In the genomic region with DNA sequence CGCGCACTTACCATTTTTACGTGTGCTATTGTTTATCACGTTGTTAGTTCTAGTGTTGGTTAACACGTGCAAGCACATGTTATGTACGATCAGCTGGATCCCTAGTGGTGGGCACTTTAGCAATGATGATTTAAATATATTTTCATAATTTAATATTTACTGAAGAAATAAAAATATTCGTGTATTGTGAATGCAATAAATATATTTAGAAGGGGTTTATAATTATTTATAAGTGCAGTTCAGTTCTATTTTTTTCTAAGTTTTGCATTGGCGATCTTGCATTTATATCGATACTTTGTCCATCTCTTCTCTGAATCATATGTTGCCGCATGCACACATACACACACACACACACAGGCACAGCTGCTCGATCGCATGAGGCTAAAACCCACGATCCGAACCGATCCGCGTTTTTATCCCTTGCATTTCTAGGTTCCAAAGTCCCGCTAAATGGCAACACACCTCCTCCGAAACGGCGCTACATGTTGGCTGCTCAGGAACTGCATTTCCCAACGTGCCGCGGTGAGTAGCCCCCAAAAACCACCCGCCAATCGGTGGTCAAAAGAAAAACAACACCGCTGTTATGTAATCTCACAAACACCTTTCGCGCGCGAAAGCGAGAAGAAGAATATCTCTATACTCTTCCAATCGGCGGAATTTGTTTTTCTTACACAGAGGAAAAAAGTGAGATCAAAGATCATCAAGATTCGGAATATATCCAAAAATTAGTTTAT, we compare ENCODE assay signal across 2 fruit fly cellular contexts.
A peak's percentile ranks its signal among the peaks of the same experiment; 100 is the strongest.
TF ChIP-seq lines count a peak whose summit lies in the region.

CG15027 (minus strand) TSS at position 51 of the 734 bp plus-strand sequence.
Dbct (plus strand) TSS at position 349 of the 734 bp plus-strand sequence.

TF ChIP-seq in whole organism, embryonic, 481 proteins besides CTCF, POLR2A, EP300 and RAD21 (continued from another document and continues in another):
- TF ChIP-seq nau (GFP tag; optimal IDR thresholded peaks at IDR 0.05; lab: Kevin White, UChicago) (peak; percentile 13), Xbp1 (GFP tag; optimal IDR thresholded peaks at IDR 0.05; lab: Kevin White, UChicago) (peak; percentile 69), danr (GFP tag; IDR thresholded peaks at IDR 0.05; lab: Robert Waterston, UW) (peak; percentile 64), cwo (GFP tag; optimal IDR thresholded peaks at IDR 0.05; lab: Kevin White, UChicago) (peak; percentile 14), CrebB (tag; optimal IDR thresholded peaks at IDR 0.05; lab: Kevin White, UChicago) (no peak), oc (tag; optimal IDR thresholded peaks at IDR 0.05; lab: Kevin White, UChicago) (no peak), amos (GFP tag; IDR thresholded peaks at IDR 0.05; lab: Robert Waterston, UW; ENCODE audit: partially characterized antibody) (peak; percentile 54), CG7372 (GFP tag; IDR thresholded peaks at IDR 0.05; lab: Robert Waterston, UW) (peak; percentile 74), nerfin-1 (tag; optimal IDR thresholded peaks at IDR 0.05; lab: Kevin White, UChicago) (peak; percentile 40), so (GFP tag; IDR thresholded peaks at IDR 0.05; lab: Robert Waterston, UW) (no peak; the same call in 2 of the 3 replicates), CG7928 (GFP tag; optimal IDR thresholded peaks at IDR 0.05; lab: Kevin White, UChicago) (no peak), phol (tag; optimal IDR thresholded peaks at IDR 0.05; lab: Kevin White, UChicago) (peak; percentile 75), her (GFP tag; optimal IDR thresholded peaks at IDR 0.05; lab: Kevin White, UChicago) (no peak), CG11723 (GFP tag; optimal IDR thresholded peaks at IDR 0.05; lab: Kevin White, UChicago) (peak; percentile 32), MTF-1 (GFP tag; optimal IDR thresholded peaks at IDR 0.05; lab: Kevin White, UChicago; ENCODE audit: borderline replicate concordance) (no peak), org-1 (GFP tag; optimal IDR thresholded peaks at IDR 0.05; lab: Kevin White, UChicago) (peak; percentile 28), CG18011 (GFP tag; optimal IDR thresholded peaks at IDR 0.05; lab: Kevin White, UChicago) (no peak), CG15696 (tag; optimal IDR thresholded peaks at IDR 0.05; lab: Kevin White, UChicago) (peak; percentile 74), CG17186 (GFP tag; optimal IDR thresholded peaks at IDR 0.05; lab: Kevin White, UChicago) (no peak), GATAe (GFP tag; conservative IDR thresholded peaks at IDR 0.05; lab: Robert Waterston, UW) (no peak), CG32772 (GFP tag; IDR thresholded peaks at IDR 0.05; lab: Robert Waterston, UW) (peak; percentile 67), tup (GFP tag; optimal IDR thresholded peaks at IDR 0.05; lab: Kevin White, UChicago) (no peak), CG3163 (GFP tag; optimal IDR thresholded peaks at IDR 0.05; lab: Kevin White, UChicago) (no peak), pnt (GFP tag; optimal IDR thresholded peaks at IDR 0.05; lab: Kevin White, UChicago) (no peak), CG12769 (tag; optimal IDR thresholded peaks at IDR 0.05; lab: Kevin White, UChicago) (peak; percentile 23), bcd (GFP tag; optimal IDR thresholded peaks at IDR 0.05; lab: Kevin White, UChicago) (peak; percentile 32), ken (GFP tag; IDR thresholded peaks at IDR 0.05; lab: Robert Waterston, UW) (peak; percentile 56; the same call in 1 of the 3 replicates), B-H1 (GFP tag; IDR thresholded peaks at IDR 0.05; lab: Robert Waterston, UW) (peak; percentile 60), slp2 (GFP tag; optimal IDR thresholded peaks at IDR 0.05; lab: Kevin White, UChicago) (no peak), HHEX (GFP tag; optimal IDR thresholded peaks at IDR 0.05; lab: Kevin White, UChicago) (peak; percentile 31), CG17361 (GFP tag; IDR thresholded peaks at IDR 0.05; lab: Robert Waterston, UW) (peak; percentile 61), Hey (tag; optimal IDR thresholded peaks at IDR 0.05; lab: Kevin White, UChicago) (no peak), onecut (GFP tag; IDR thresholded peaks at IDR 0.05; lab: Robert Waterston, UW) (no peak), D19B (GFP tag; optimal IDR thresholded peaks at IDR 0.05; lab: Kevin White, UChicago) (no peak), CG12299 (tag; optimal IDR thresholded peaks at IDR 0.05; lab: Kevin White, UChicago) (peak; percentile 29), tgo (GFP tag; IDR thresholded peaks at IDR 0.05; lab: Robert Waterston, UW) (peak; percentile 71), inv (GFP tag; IDR thresholded peaks at IDR 0.05; lab: Robert Waterston, UW; ENCODE audit: partially characterized antibody) (peak; percentile 62), CG10462 (GFP tag; optimal IDR thresholded peaks at IDR 0.05; lab: Kevin White, UChicago) (no peak), CG11696 (GFP tag; IDR thresholded peaks at IDR 0.05; lab: Robert Waterston, UW) (0 out of 2 replicates have a peak, but pooled peaks have one; percentile 24), Med (GFP tag; lab: Kevin White, UChicago) (peak; percentile 69), Mad (GFP tag; optimal IDR thresholded peaks at IDR 0.05; lab: Kevin White, UChicago) (peak; percentile 30), CG3838 (GFP tag; optimal IDR thresholded peaks at IDR 0.05; lab: Kevin White, UChicago) (no peak), CG17385 (GFP tag; optimal IDR thresholded peaks at IDR 0.05; lab: Kevin White, UChicago) (peak; percentile 39), ato (GFP tag; IDR thresholded peaks at IDR 0.05; lab: Robert Waterston, UW; ENCODE audit: partially characterized antibody) (0 out of 2 replicates have a peak, but pooled peaks have one; percentile 24), dati (GFP tag; IDR thresholded peaks at IDR 0.05; lab: Robert Waterston, UW) (no peak), hkb (optimal IDR thresholded peaks at IDR 0.05; lab: Kevin White, UChicago) (no peak), hkb (GFP tag; IDR thresholded peaks at IDR 0.05; lab: Robert Waterston, UW) (peak; percentile 52), CG18476 (GFP tag; optimal IDR thresholded peaks at IDR 0.05; lab: Kevin White, UChicago) (no peak), Hr51 (GFP tag; optimal IDR thresholded peaks at IDR 0.05; lab: Kevin White, UChicago) (peak in 1 of 2 experiments; percentile 66), pum (GFP tag; optimal IDR thresholded peaks at IDR 0.05; lab: Kevin White, UChicago) (no peak), sisA (GFP tag; IDR thresholded peaks at IDR 0.05; lab: Robert Waterston, UW) (peak; percentile 72), CG4820 (GFP tag; optimal IDR thresholded peaks at IDR 0.05; lab: Kevin White, UChicago) (peak; percentile 44), CG10565 (GFP tag; optimal IDR thresholded peaks at IDR 0.05; lab: Kevin White, UChicago) (no peak), HLH4C (GFP tag; IDR thresholded peaks at IDR 0.05; lab: Robert Waterston, UW; ENCODE audit: partially characterized antibody) (peak; percentile 62; the same call in 2 of the 3 replicates), Doc3 (GFP tag; IDR thresholded peaks at IDR 0.05; lab: Robert Waterston, UW; ENCODE audit: partially characterized antibody) (peak; percentile 73; the same call in 2 of the 3 replicates), cato (GFP tag; optimal IDR thresholded peaks at IDR 0.05; lab: Kevin White, UChicago; ENCODE audit: borderline replicate concordance) (peak; percentile 2), sim (GFP tag; IDR thresholded peaks at IDR 0.05; lab: Robert Waterston, UW) (no peak), fru (optimal IDR thresholded peaks at IDR 0.05; lab: Kevin White, UChicago) (no peak), chn (GFP tag; optimal IDR thresholded peaks at IDR 0.05; lab: Kevin White, UChicago) (no peak)

TF ChIP-seq in whole organism, prepupa, 60 proteins besides CTCF, POLR2A, EP300 and RAD21 (continued from another document):
- peak; percentile 60 for TF ChIP-seq fkh (GFP tag; optimal IDR thresholded peaks at IDR 0.05; lab: Kevin White, UChicago)
- peak; percentile 4 to 14 for TF ChIP-seq salr (GFP tag; optimal IDR thresholded peaks at IDR 0.05; lab: Kevin White, UChicago)
- peak; percentile 10 for TF ChIP-seq Blimp-1 (GFP tag; optimal IDR thresholded peaks at IDR 0.05; lab: Kevin White, UChicago)
- peak; percentile 17 for TF ChIP-seq CG4318 (GFP tag; optimal IDR thresholded peaks at IDR 0.05; lab: Kevin White, UChicago)
- TF ChIP-seq net (GFP tag; optimal IDR thresholded peaks at IDR 0.05; lab: Kevin White, UChicago) = peak; percentile 20
- no peak for TF ChIP-seq CG1621 (tag; optimal IDR thresholded peaks at IDR 0.05; lab: Kevin White, UChicago)
- TF ChIP-seq dsx (GFP tag; optimal IDR thresholded peaks at IDR 0.05; lab: Kevin White, UChicago; ENCODE audit: poor library complexity, severe bottlenecking) = peak; percentile 46
- TF ChIP-seq CG6854 (GFP tag; optimal IDR thresholded peaks at IDR 0.05; lab: Kevin White, UChicago) = peak; percentile 3
- peak; percentile 28 for TF ChIP-seq Ets21C (GFP tag; optimal IDR thresholded peaks at IDR 0.05; lab: Kevin White, UChicago)
- peak; percentile 53 for TF ChIP-seq CG3919 (GFP tag; optimal IDR thresholded peaks at IDR 0.05; lab: Kevin White, UChicago)
- TF ChIP-seq Lpt (GFP tag; optimal IDR thresholded peaks at IDR 0.05; lab: Kevin White, UChicago) = no peak
- peak; percentile 26 for TF ChIP-seq CG11902 (GFP tag; optimal IDR thresholded peaks at IDR 0.05; lab: Kevin White, UChicago)
